Fruit fly (Drosophila melanogaster) whole organism, embryonic: ENCODE results near the gene EloB.

Experiments used
- Asciz ChIP-seq: fragments of 200-800 bp; sonication (Bioruptor generic); optimal IDR thresholded peaks from 2 replicates; lab custom pipeline; 2017; ENCODE audit warnings: missing biosample characterization, mild to moderate bottlenecking, missing genetic modification characterization, missing genetic modification reagents
- CG10366 ChIP-seq: fragments of 200-800 bp; sonication (Bioruptor generic); IDR thresholded peaks from 2 replicates; pipeline ENCODE4 v1.3.6; 2022; ENCODE audit warnings: missing biosample characterization, missing genetic modification characterization
- CG10654 ChIP-seq: fragments of 200-800 bp; sonication (Bioruptor generic); optimal IDR thresholded peaks from 2 replicates; lab custom pipeline; 2016; ENCODE audit warnings: missing biosample characterization, missing genetic modification characterization
- CG11560 ChIP-seq: fragments of 200-800 bp; sonication (Bioruptor generic); IDR thresholded peaks from 3 replicates; pipeline ENCODE4 v1.3.6; 2022; ENCODE audit warnings: missing biosample characterization, missing genetic modification characterization
- CG12299 ChIP-seq: fragments of 200-800 bp; sonication (Bioruptor generic); optimal IDR thresholded peaks from 2 replicates; lab custom pipeline; 2018; ENCODE audit warnings: missing biosample characterization, mild to moderate bottlenecking, missing genetic modification characterization
- CG1233 ChIP-seq: fragments of 200-800 bp; sonication (Bioruptor generic); optimal IDR thresholded peaks from 4 replicates; lab custom pipeline; 2018; ENCODE audit warnings: missing biosample characterization, mild to moderate bottlenecking, missing genetic modification characterization
- CG12942 ChIP-seq: fragments of 200-800 bp; sonication (Bioruptor generic); optimal IDR thresholded peaks from 3 replicates; lab custom pipeline; 2016; ENCODE audit warnings: missing biosample characterization, missing genetic modification characterization
- CG17328 ChIP-seq: fragments of 200-800 bp; sonication (Bioruptor generic); IDR thresholded peaks from 2 replicates; pipeline ENCODE4 v1.3.6; 2022; ENCODE audit warnings: missing biosample characterization, missing genetic modification characterization
- CG2129 ChIP-seq: fragments of 200-800 bp; sonication (Bioruptor generic); IDR thresholded peaks from 2 replicates; pipeline ENCODE4 v1.3.6; 2022; ENCODE audit warnings: missing biosample characterization, missing genetic modification characterization; ENCODE audit not compliant: partially characterized antibody
- CG2889 ChIP-seq: fragments of 200-800 bp; sonication (Bioruptor generic); IDR thresholded peaks from 3 replicates; pipeline ENCODE4 v1.3.6; 2022; ENCODE audit warnings: missing biosample characterization, missing genetic modification characterization
- CG32767 ChIP-seq: fragments of 200-800 bp; sonication (Bioruptor generic); IDR thresholded peaks from 2 replicates; pipeline ENCODE4 v1.3.6; 2022; ENCODE audit warnings: missing biosample characterization, missing genetic modification characterization
- CG33557 ChIP-seq: fragments of 200-800 bp; sonication (Bioruptor generic); optimal IDR thresholded peaks from 2 replicates; lab custom pipeline; 2019; ENCODE audit warnings: missing biosample characterization, mild to moderate bottlenecking, missing genetic modification characterization, moderate library complexity
- CG34224 ChIP-seq: fragments of 200-800 bp; sonication (Bioruptor generic); IDR thresholded peaks from 3 replicates; pipeline ENCODE4 v1.3.6; 2022; ENCODE audit warnings: missing biosample characterization, missing genetic modification characterization; ENCODE audit not compliant: partially characterized antibody
- CG3847 ChIP-seq: fragments of 200-800 bp; sonication (Bioruptor generic); IDR thresholded peaks from 2 replicates; pipeline ENCODE4 v1.3.6; 2022; ENCODE audit warnings: missing biosample characterization, missing genetic modification characterization
- CG4328 ChIP-seq: fragments of 200-800 bp; sonication (Bioruptor generic); optimal IDR thresholded peaks from 3 replicates; lab custom pipeline; 2017; ENCODE audit warnings: missing biosample characterization, missing genetic modification reagents, missing genetic modification characterization
- CG4707 ChIP-seq: fragments of 200-800 bp; sonication (Bioruptor generic); optimal IDR thresholded peaks from 2 replicates; lab custom pipeline; 2018; ENCODE audit warnings: missing biosample characterization, mild to moderate bottlenecking, missing genetic modification characterization, moderate library complexity
- CG6854 ChIP-seq: fragments of 200-800 bp; sonication (Bioruptor generic); optimal IDR thresholded peaks from 3 replicates; lab custom pipeline; 2017; ENCODE audit warnings: missing biosample characterization, mild to moderate bottlenecking, missing genetic modification characterization
- CG8388 ChIP-seq: fragments of 200-800 bp; sonication (Bioruptor generic); optimal IDR thresholded peaks from 2 replicates; lab custom pipeline; 2019; ENCODE audit warnings: missing biosample characterization, mild to moderate bottlenecking, missing genetic modification characterization, moderate library complexity
- CG8944 ChIP-seq: fragments of 200-800 bp; sonication (Bioruptor generic); optimal IDR thresholded peaks from 3 replicates; lab custom pipeline; 2016; ENCODE audit warnings: missing biosample characterization, missing genetic modification characterization
- CG9817 ChIP-seq: fragments of 200-800 bp; sonication (Bioruptor generic); optimal IDR thresholded peaks from 2 replicates; lab custom pipeline; 2018; ENCODE audit warnings: missing biosample characterization, mild to moderate bottlenecking, missing genetic modification characterization, moderate library complexity
- Camta ChIP-seq: fragments of 200-800 bp; sonication (Bioruptor generic); optimal IDR thresholded peaks from 2 replicates; lab custom pipeline; 2016; ENCODE audit warnings: missing biosample characterization, missing genetic modification characterization
- CoRest ChIP-seq: fragments of 200-800 bp; sonication (Bioruptor generic); optimal IDR thresholded peaks from 3 replicates; lab custom pipeline; 2018; ENCODE audit warnings: missing biosample characterization, mild to moderate bottlenecking, missing genetic modification characterization, moderate library complexity
- Dad ChIP-seq: fragments of 200-800 bp; sonication (Bioruptor generic); optimal IDR thresholded peaks from 3 replicates; lab custom pipeline; 2016; ENCODE audit warnings: missing biosample characterization, missing genetic modification characterization
- Fer1 ChIP-seq: fragments of 200-800 bp; sonication (Bioruptor generic); optimal IDR thresholded peaks from 2 replicates; lab custom pipeline; 2017; ENCODE audit warnings: missing biosample characterization, mild to moderate bottlenecking, missing genetic modification characterization
- Fer3 ChIP-seq: fragments of 200-800 bp; sonication (Bioruptor generic); optimal IDR thresholded peaks from 2 replicates; lab custom pipeline; 2018; ENCODE audit warnings: missing biosample characterization, mild to moderate bottlenecking, missing genetic modification characterization, moderate library complexity
- Gsc ChIP-seq: fragments of 200-800 bp; sonication (Bioruptor generic); IDR thresholded peaks from 2 replicates; pipeline ENCODE4 v1.3.6; 2022; ENCODE audit warnings: missing biosample characterization, missing genetic modification characterization
- H2.0 ChIP-seq: fragments of 200-800 bp; sonication (Bioruptor generic); IDR thresholded peaks from 2 replicates; pipeline ENCODE4 v1.3.6; 2022; ENCODE audit warnings: missing biosample characterization, missing genetic modification characterization
- Nf-YA ChIP-seq: fragments of 200-800 bp; sonication (Bioruptor generic); IDR thresholded peaks from 2 replicates; pipeline ENCODE4 v1.3.6; 2022; ENCODE audit warnings: missing biosample characterization, missing genetic modification characterization
- Ssrp ChIP-seq: fragments of 200-800 bp; sonication (Bioruptor generic); optimal IDR thresholded peaks from 2 replicates; lab custom pipeline; 2018; ENCODE audit warnings: missing biosample characterization, mild to moderate bottlenecking, missing genetic modification characterization, moderate library complexity
- az2 ChIP-seq: fragments of 200-800 bp; sonication (Bioruptor generic); optimal IDR thresholded peaks from 3 replicates; lab custom pipeline; 2016; ENCODE audit warnings: missing biosample characterization, missing genetic modification characterization
- chinmo ChIP-seq: fragments of 200-800 bp; sonication (Bioruptor generic); IDR thresholded peaks from 4 replicates; pipeline ENCODE4 v1.3.6; 2022; ENCODE audit warnings: missing biosample characterization, missing genetic modification characterization; ENCODE audit not compliant: partially characterized antibody
- chm ChIP-seq: fragments of 200-800 bp; sonication (Bioruptor generic); IDR thresholded peaks from 2 replicates; pipeline ENCODE4 v1.3.6; 2022; ENCODE audit warnings: missing biosample characterization, missing genetic modification characterization
- dan ChIP-seq: fragments of 200-800 bp; sonication (Bioruptor generic); IDR thresholded peaks from 2 replicates; pipeline ENCODE4 v1.3.6; 2022; ENCODE audit warnings: missing biosample characterization, missing genetic modification characterization
- dmrt99B ChIP-seq: fragments of 200-800 bp; sonication (Bioruptor generic); optimal IDR thresholded peaks from 2 replicates; lab custom pipeline; 2018; ENCODE audit warnings: missing biosample characterization, mild to moderate bottlenecking, missing genetic modification characterization, moderate library complexity
- dpn ChIP-seq, 2 experiments: fragments of 200-800 bp; sonication (Bioruptor generic); optimal IDR thresholded peaks; 3 replicates each; lab custom pipeline; 2016; ENCODE audit warnings: missing biosample characterization in 2 of 2, missing genetic modification characterization in 2 of 2
- ftz-f1 ChIP-seq: fragments of 200-800 bp; sonication (Bioruptor generic); optimal IDR thresholded peaks from 2 replicates; lab custom pipeline; 2016; ENCODE audit warnings: missing biosample characterization, missing genetic modification characterization
- gcm2 ChIP-seq: fragments of 200-800 bp; sonication (Bioruptor generic); optimal IDR thresholded peaks from 2 replicates; lab custom pipeline; 2016; ENCODE audit warnings: missing biosample characterization, missing genetic modification characterization
- gsb ChIP-seq: fragments of 200-800 bp; sonication (Bioruptor generic); IDR thresholded peaks from 2 replicates; pipeline ENCODE4 v1.3.6; 2022; ENCODE audit warnings: missing biosample characterization, missing genetic modification characterization
- nau ChIP-seq: fragments of 200-800 bp; sonication (Bioruptor generic); optimal IDR thresholded peaks from 3 replicates; lab custom pipeline; 2017; ENCODE audit warnings: missing biosample characterization, mild to moderate bottlenecking, missing genetic modification characterization, missing genetic modification reagents
- p53 ChIP-seq: fragments of 200-800 bp; sonication (Bioruptor generic); optimal IDR thresholded peaks from 2 replicates; lab custom pipeline; 2016; ENCODE audit warnings: missing biosample characterization, missing genetic modification characterization
- pan ChIP-seq, 4 experiments: fragments of >200 bp in 3 of 4; fragments of 200-800 bp in 1 of 4; sonication (Bioruptor generic) in 1 of 4; optimal IDR thresholded peaks in 3 of 4; IDR thresholded peaks in 1 of 4; 2 replicates each; pipeline versions ENCODE4 v1.3.6 to Lab custom; 2017 to 2022; ENCODE audit warnings: missing biosample characterization in 2 of 4, missing genetic modification characterization in 2 of 4, mixed read lengths in 1 of 4
- pfk ChIP-seq: fragments of 200-800 bp; sonication (Bioruptor generic); optimal IDR thresholded peaks from 2 replicates; lab custom pipeline; 2018; ENCODE audit warnings: missing biosample characterization, mild to moderate bottlenecking, missing genetic modification characterization, moderate library complexity
- pita ChIP-seq: fragments of 200-800 bp; sonication (Bioruptor generic); optimal IDR thresholded peaks from 2 replicates; lab custom pipeline; 2017; ENCODE audit warnings: missing biosample characterization, mild to moderate bottlenecking, missing genetic modification characterization
- pnt ChIP-seq: fragments of 200-800 bp; sonication (Bioruptor generic); optimal IDR thresholded peaks from 3 replicates; lab custom pipeline; 2016; ENCODE audit warnings: missing biosample characterization, missing genetic modification characterization
- ssp ChIP-seq: fragments of 200-800 bp; sonication (Bioruptor generic); IDR thresholded peaks from 2 replicates; pipeline ENCODE4 v1.3.6; 2022; ENCODE audit warnings: missing biosample characterization, missing genetic modification characterization
- toy ChIP-seq: fragments of 200-800 bp; sonication (Bioruptor generic); IDR thresholded peaks from 2 replicates; pipeline ENCODE4 v1.3.6; 2022; ENCODE audit warnings: missing biosample characterization, missing genetic modification characterization
- unpg ChIP-seq: fragments of 200-800 bp; sonication (Bioruptor generic); optimal IDR thresholded peaks from 3 replicates; lab custom pipeline; 2018; ENCODE audit warnings: missing biosample characterization, mild to moderate bottlenecking, missing genetic modification characterization, moderate library complexity
- zf30C ChIP-seq: fragments of 200-800 bp; sonication (Bioruptor generic); optimal IDR thresholded peaks from 3 replicates; lab custom pipeline; 2018; ENCODE audit warnings: missing biosample characterization, mild to moderate bottlenecking, missing genetic modification characterization

EloB gene

DNA sequence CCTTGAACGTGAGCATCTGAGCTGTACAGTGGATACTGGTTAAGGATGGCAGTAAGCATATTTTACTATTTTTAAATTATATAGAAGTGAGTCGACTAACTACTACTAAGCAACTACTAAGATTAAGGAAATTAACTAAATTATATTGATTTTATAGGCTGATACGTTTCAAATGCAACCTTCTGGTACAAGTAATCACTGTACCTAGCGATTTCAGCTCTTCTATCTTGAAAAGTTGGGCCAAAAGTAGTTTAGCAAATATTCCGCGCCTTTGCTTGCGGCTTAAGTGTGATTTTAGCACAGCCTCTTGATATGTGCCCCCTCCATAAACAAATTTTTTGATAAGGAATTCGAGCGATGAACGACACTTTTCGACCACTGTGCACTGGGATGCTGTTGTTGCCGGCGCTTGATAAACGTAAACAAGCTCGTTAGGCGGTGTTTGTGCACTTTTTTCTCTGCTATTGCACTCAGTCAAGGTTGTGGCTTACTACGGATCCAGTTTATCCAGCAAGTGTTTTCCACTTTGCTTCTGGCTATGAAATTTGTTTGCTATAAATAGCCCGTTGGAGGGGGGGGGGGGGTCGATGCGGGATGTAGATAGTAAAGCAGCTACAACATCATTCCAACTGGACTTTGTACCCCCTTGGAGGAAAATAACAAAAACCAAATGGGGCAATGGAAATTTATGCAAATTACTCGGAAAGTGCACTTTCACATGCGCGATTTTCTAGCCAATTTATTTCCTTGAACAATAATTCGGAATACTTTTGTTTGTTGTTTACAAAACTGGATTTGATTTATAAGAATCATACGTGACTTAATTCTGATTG, 23.2 kb downstream of the EloB start (continued):
- TF ChIP-seq Camta (GFP tag; lab: Kevin White, UChicago) (no peak), unpg (peak; percentile 53), dan (GFP tag; lab: Robert Waterston, UW) (no peak), CoRest (tag; lab: Kevin White, UChicago) (peak; percentile 65), CG8944 (no peak), Ssrp (tag; lab: Kevin White, UChicago) (peak; percentile 55), pan (optimal IDR thresholded peaks at IDR 0.05; lab: Kevin White, UChicago) (no peak), pan (GFP tag; optimal IDR thresholded peaks at IDR 0.05 in 1 of 2, IDR thresholded peaks at IDR 0.05 in 1 of 2) (peak in 1 of 2 experiments; percentile 80), Asciz (no peak), CG17328 (peak; percentile 62), pfk (no peak), CG6854 (GFP tag; lab: Kevin White, UChicago) (no peak), CG4707 (GFP tag; lab: Kevin White, UChicago) (no peak), gsb (GFP tag; lab: Robert Waterston, UW) (peak; percentile 69), CG32767 (GFP tag; lab: Robert Waterston, UW) (peak; percentile 56; the same call in 1 of the 2 replicates), CG9817 (tag; lab: Kevin White, UChicago) (peak; percentile 35), zf30C (GFP tag; lab: Kevin White, UChicago) (no peak), p53 (GFP tag; lab: Kevin White, UChicago) (no peak), CG12942 (peak; percentile 33), dpn (GFP tag; optimal IDR thresholded peaks at IDR 0.05; lab: Kevin White, UChicago) (peak; percentile 51 to 73), Fer3 (tag; lab: Kevin White, UChicago) (peak; percentile 82), ssp (GFP tag; lab: Robert Waterston, UW) (peak; percentile 33; the same call in 1 of the 2 replicates), CG10366 (GFP tag; lab: Robert Waterston, UW) (peak; percentile 69), Fer1 (GFP tag; lab: Kevin White, UChicago) (peak; percentile 66), chinmo (GFP tag; lab: Robert Waterston, UW) (no peak; the same call in 3 of the 4 replicates), CG2889 (GFP tag; lab: Robert Waterston, UW) (0 out of 3 replicates have a peak, but pooled peaks have one; percentile 33), pita (GFP tag; lab: Kevin White, UChicago) (no peak), pnt (GFP tag; lab: Kevin White, UChicago) (no peak), nau (GFP tag; lab: Kevin White, UChicago) (no peak), CG3847 (GFP tag; lab: Robert Waterston, UW) (peak; percentile 63), CG10654 (GFP tag; lab: Kevin White, UChicago) (no peak), CG34224 (GFP tag; lab: Robert Waterston, UW) (no peak), CG1233 (GFP tag; lab: Kevin White, UChicago) (no peak), CG8388 (GFP tag; lab: Kevin White, UChicago) (no peak), ftz-f1 (GFP tag; lab: Kevin White, UChicago) (peak; percentile 65), toy (GFP tag; lab: Robert Waterston, UW) (peak; percentile 66), CG33557 (GFP tag; lab: Kevin White, UChicago) (no peak), H2.0 (GFP tag; lab: Robert Waterston, UW) (peak; percentile 64), CG12299 (peak; percentile 21), az2 (GFP tag; lab: Kevin White, UChicago) (peak; percentile 38), CG2129 (GFP tag; lab: Robert Waterston, UW) (no peak), CG4328 (GFP tag; lab: Kevin White, UChicago) (no peak), chm (GFP tag; lab: Robert Waterston, UW) (peak; percentile 53; the same call in 1 of the 2 replicates), gcm2 (no peak), Gsc (GFP tag; lab: Robert Waterston, UW) (no peak), CG11560 (peak; percentile 70; the same call in 2 of the 3 replicates), Dad (GFP tag; lab: Kevin White, UChicago) (no peak), dmrt99B (peak; percentile 68), Nf-YA (GFP tag; lab: Robert Waterston, UW) (peak; percentile 60; the same call in 1 of the 2 replicates)
